Worm (Caenorhabditis elegans) whole organism, L1 larva: ENCODE data around the gene secs-1.
A peak's percentile ranks its signal among the peaks of the same experiment; 100 is the strongest.

ENCODE experiments used
- C16A3.4 ChIP-seq: fragments of 150-350 bp; optimal IDR thresholded peaks from 2 replicates; lab custom pipeline; 2014; ENCODE audit warnings: missing biosample characterization, missing genetic modification characterization
- F16B12.6 ChIP-seq: fragments of 150-350 bp; optimal IDR thresholded peaks from 2 replicates; lab custom pipeline; 2014; ENCODE audit warnings: missing biosample characterization, missing genetic modification characterization
- Y116A8C.19 ChIP-seq: sonication (generic microtip); optimal IDR thresholded peaks from 2 replicates; lab custom pipeline; 2016; ENCODE audit warnings: missing compliant biosample characterization, missing genetic modification characterization, borderline replicate concordance
- blmp-1 ChIP-seq: fragments of 150-350 bp; optimal IDR thresholded peaks from 2 replicates; lab custom pipeline; 2014; ENCODE audit warnings: missing biosample characterization, missing genetic modification characterization
- ceh-88 ChIP-seq: fragments of 200-800 bp; sonication (Bioruptor generic); IDR thresholded peaks from 2 replicates; pipeline ENCODE4 v1.3.6; 2022; ENCODE audit warnings: missing genetic modification characterization, missing compliant biosample characterization
- dpl-1 ChIP-seq, 3 experiments: fragments of 150-350 bp in 2 of 3; sonication (generic microtip) in 1 of 3; optimal IDR thresholded peaks; 2 replicates each; lab custom pipeline; 2014 to 2017; ENCODE audit warnings: missing biosample characterization in 3 of 3, missing genetic modification characterization in 3 of 3, missing genetic modification reagents in 3 of 3
- efl-1 ChIP-seq, 4 experiments: fragments of 150-350 bp; optimal IDR thresholded peaks in 3 of 4; peaks in 1 of 4; 1 replicate in 1 of 4; 2 replicates in 3 of 4; lab custom pipeline; 2014; ENCODE audit warnings: missing biosample characterization in 2 of 4, missing genetic modification characterization in 2 of 4, missing genetic modification reagents in 2 of 4
- elt-2 ChIP-seq: sonication (generic microtip); optimal IDR thresholded peaks from 2 replicates; lab custom pipeline; 2016; ENCODE audit warnings: missing genetic modification characterization, mild to moderate bottlenecking, inconsistent platforms, missing compliant biosample characterization, missing genetic modification reagents
- elt-3 ChIP-seq, 6 experiments: fragments of 150-350 bp in 1 of 6; sonication (generic microtip); optimal IDR thresholded peaks; 2 replicates each; lab custom pipeline; 2017 to 2018; ENCODE audit warnings: missing biosample characterization in 6 of 6, missing genetic modification characterization in 6 of 6, inconsistent platforms in 1 of 6
- ets-5 ChIP-seq: fragments of 200-800 bp; sonication (Bioruptor generic); IDR thresholded peaks from 2 replicates; pipeline ENCODE4 v1.3.6; 2022; ENCODE audit warnings: missing genetic modification characterization, missing compliant biosample characterization
- fkh-8 ChIP-seq: sonication (generic microtip); optimal IDR thresholded peaks from 2 replicates; lab custom pipeline; 2016; ENCODE audit warnings: mild to moderate bottlenecking, missing genetic modification characterization, missing compliant biosample characterization
- fos-1 ChIP-seq: fragments of 150-350 bp; optimal IDR thresholded peaks from 2 replicates; lab custom pipeline; 2014; ENCODE audit warnings: missing biosample characterization, missing genetic modification characterization
- hlh-17 ChIP-seq: fragments of 200-800 bp; sonication (Bioruptor generic); optimal IDR thresholded peaks from 2 replicates; lab custom pipeline; 2018; ENCODE audit warnings: missing genetic modification characterization, mild to moderate bottlenecking, missing compliant biosample characterization, moderate library complexity, borderline replicate concordance
- irx-1 ChIP-seq: sonication (generic microtip); optimal IDR thresholded peaks from 2 replicates; lab custom pipeline; 2016; ENCODE audit warnings: missing genetic modification characterization, missing compliant biosample characterization
- isw-1 ChIP-seq: fragments of 200-800 bp; sonication (Bioruptor generic); IDR thresholded peaks from 2 replicates; pipeline ENCODE4 v1.3.6; 2022; ENCODE audit warnings: missing genetic modification characterization, missing compliant biosample characterization
- lin-14 ChIP-seq: fragments of 200-800 bp; sonication (Bioruptor generic); optimal IDR thresholded peaks from 2 replicates; lab custom pipeline; 2018; ENCODE audit warnings: mild to moderate bottlenecking, missing genetic modification characterization, moderate library complexity, missing compliant biosample characterization
- lin-35 ChIP-seq, 2 experiments: fragments of 150-350 bp; optimal IDR thresholded peaks; 2 replicates each; lab custom pipeline; 2014; ENCODE audit warnings: missing biosample characterization in 2 of 2, missing genetic modification characterization in 2 of 2, missing genetic modification reagents in 2 of 2
- lin-39 ChIP-seq: fragments of 150-350 bp; optimal IDR thresholded peaks from 2 replicates; lab custom pipeline; 2014; ENCODE audit warnings: missing biosample characterization, missing genetic modification reagents, missing genetic modification characterization
- lsy-2 ChIP-seq, 2 experiments: fragments of 150-350 bp; optimal IDR thresholded peaks; 2 replicates each; lab custom pipeline; 2014; ENCODE audit warnings: missing biosample characterization in 2 of 2, missing genetic modification characterization in 2 of 2
- mab-9 ChIP-seq: fragments of 200-800 bp; sonication (Bioruptor generic); IDR thresholded peaks from 2 replicates; pipeline ENCODE4 v1.3.6; 2022; ENCODE audit warnings: missing genetic modification reagents, missing genetic modification characterization, missing compliant biosample characterization
- mdl-1 ChIP-seq, 2 experiments: fragments of 150-350 bp; optimal IDR thresholded peaks; 2 replicates each; lab custom pipeline; 2014 to 2017; ENCODE audit warnings: missing biosample characterization in 2 of 2, missing genetic modification characterization in 2 of 2, inconsistent platforms in 1 of 2
- mep-1 ChIP-seq: fragments of 150-350 bp; optimal IDR thresholded peaks from 2 replicates; lab custom pipeline; 2014; ENCODE audit warnings: missing biosample characterization, missing genetic modification characterization
- nhr-12 ChIP-seq: sonication (generic microtip); optimal IDR thresholded peaks from 2 replicates; lab custom pipeline; 2017; ENCODE audit warnings: missing biosample characterization, missing genetic modification characterization
- nhr-19 ChIP-seq: fragments of 200-800 bp; sonication (Bioruptor generic); conservative IDR thresholded peaks from 2 replicates; pipeline ENCODE4 v1.3.6; 2022; ENCODE audit warnings: missing genetic modification characterization, missing compliant biosample characterization
- nhr-20 ChIP-seq: sonication (generic microtip); optimal IDR thresholded peaks from 2 replicates; lab custom pipeline; 2016; ENCODE audit warnings: mild to moderate bottlenecking, missing genetic modification characterization, missing compliant biosample characterization
- nhr-237 ChIP-seq: fragments of 150-350 bp; optimal IDR thresholded peaks from 2 replicates; lab custom pipeline; 2014; ENCODE audit warnings: missing biosample characterization, missing genetic modification characterization
- nhr-71 ChIP-seq: sonication (generic microtip); optimal IDR thresholded peaks from 2 replicates; lab custom pipeline; 2016; ENCODE audit warnings: mild to moderate bottlenecking, missing genetic modification characterization, moderate library complexity, missing compliant biosample characterization
- pag-3 ChIP-seq: sonication (generic microtip); optimal IDR thresholded peaks from 2 replicates; lab custom pipeline; 2017; ENCODE audit warnings: missing genetic modification characterization, mild to moderate bottlenecking, missing compliant biosample characterization, antibody characterized with exemption, borderline replicate concordance; ENCODE audit not compliant: insufficient read depth
- rnt-1 ChIP-seq: sonication (generic microtip); optimal IDR thresholded peaks from 2 replicates; lab custom pipeline; 2016; ENCODE audit warnings: mild to moderate bottlenecking, missing genetic modification characterization, moderate library complexity, missing compliant biosample characterization
- skn-1 ChIP-seq: fragments of 150-350 bp; optimal IDR thresholded peaks from 2 replicates; lab custom pipeline; 2014; ENCODE audit warnings: missing biosample characterization, missing genetic modification characterization
- snpc-4 ChIP-seq: fragments of 150-350 bp; optimal IDR thresholded peaks from 2 replicates; lab custom pipeline; 2014; ENCODE audit warnings: missing biosample characterization, missing genetic modification characterization
- sox-4 ChIP-seq: sonication (generic microtip); optimal IDR thresholded peaks from 2 replicates; lab custom pipeline; 2016; ENCODE audit warnings: missing genetic modification characterization, missing compliant biosample characterization
- swsn-7 ChIP-seq: sonication (generic microtip); optimal IDR thresholded peaks from 2 replicates; lab custom pipeline; 2016; ENCODE audit warnings: missing genetic modification characterization, missing compliant biosample characterization
- unc-62 ChIP-seq: fragments of 150-350 bp; optimal IDR thresholded peaks from 2 replicates; lab custom pipeline; 2014; ENCODE audit warnings: missing biosample characterization, missing genetic modification reagents, missing genetic modification characterization
- vab-15 ChIP-seq: sonication (generic microtip); optimal IDR thresholded peaks from 2 replicates; lab custom pipeline; 2017; ENCODE audit warnings: missing genotype, mild to moderate bottlenecking, missing genetic modification characterization, missing compliant biosample characterization
- zip-4 ChIP-seq: fragments of 200-800 bp; sonication (Bioruptor generic); optimal IDR thresholded peaks from 2 replicates; lab custom pipeline; 2018; ENCODE audit warnings: mild to moderate bottlenecking, missing genetic modification characterization, moderate library complexity, missing compliant biosample characterization

Gene secs-1

DNA sequence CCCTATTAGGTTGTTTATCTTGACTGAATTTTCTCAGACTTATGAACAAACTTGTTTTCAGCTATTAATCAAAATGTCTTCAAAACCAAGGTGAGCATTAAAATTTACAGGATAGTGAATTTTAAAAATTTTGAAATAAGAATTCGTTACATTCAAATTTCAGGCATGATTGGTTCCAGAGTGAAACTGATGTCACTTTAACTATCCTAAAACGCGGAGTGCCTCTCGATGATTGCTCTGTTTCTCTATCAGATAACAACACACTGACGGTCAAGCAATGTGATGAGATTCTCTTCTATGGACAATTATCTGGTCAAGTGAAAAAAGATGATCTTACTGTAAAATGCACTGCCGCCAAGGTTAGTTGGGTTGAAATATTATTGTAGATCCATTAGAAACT, 32.9 kb downstream of the secs-1 start, which contains the start of gene D1054.3:
TSS of gene D1054.3 (plus strand) at position 62 of the 400 bp plus-strand sequence.
- TF ChIP-seq lin-35 (GFP tag; optimal IDR thresholded peaks at IDR 0.05; lab: Kevin White, UChicago): no peak
- TF ChIP-seq dpl-1 (GFP tag; optimal IDR thresholded peaks at IDR 0.05; lab: Kevin White, UChicago): no peak

DNA sequence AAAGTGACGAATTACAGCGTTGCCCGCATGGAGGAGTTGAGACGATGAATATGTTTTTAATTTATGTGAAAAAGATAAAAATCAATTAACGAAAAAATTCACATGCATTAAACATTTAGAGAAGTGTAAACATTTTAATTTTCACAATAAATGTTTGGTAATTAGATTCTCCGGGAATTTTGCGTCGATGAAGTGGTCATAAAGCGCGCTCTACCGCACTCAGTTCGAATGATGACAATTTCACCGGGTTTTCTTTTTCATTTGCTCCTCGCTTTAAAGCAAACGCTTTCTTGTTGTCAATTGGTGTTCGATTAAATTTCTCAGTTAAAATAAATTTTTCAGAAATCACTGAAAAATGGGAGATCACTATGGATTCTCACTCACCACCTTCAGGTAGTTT, 34.2 kb downstream of the secs-1 start, which contains the start of the genes D1054.1 and pas-2:
TSS of gene D1054.1 (minus strand) at position 192 of the 400 bp plus-strand sequence.
TSS of gene pas-2 (plus strand) at position 343 of the 400 bp plus-strand sequence.
- TF ChIP-seq lin-14 (GFP tag; lab: Kevin White, UChicago): peak; percentile 54
- no peak for TF ChIP-seq swsn-7
- no peak for TF ChIP-seq nhr-237 (tag; lab: Kevin White, UChicago)
- TF ChIP-seq F16B12.6 (tag; lab: Kevin White, UChicago): no peak
- TF ChIP-seq lsy-2 (tag; optimal IDR thresholded peaks at IDR 0.05; lab: Kevin White, UChicago): peak in 1 of 2 experiments; percentile 41
- no peak for TF ChIP-seq mab-9 (GFP tag; lab: Robert Waterston, UW)
- peak; percentile 19 for TF ChIP-seq snpc-4
- TF ChIP-seq irx-1: no peak
- TF ChIP-seq sox-4 (tag; lab: Kevin White, UChicago): no peak
- peak; percentile 92 for TF ChIP-seq skn-1 (tag; lab: Kevin White, UChicago)
- TF ChIP-seq unc-62 (GFP tag; lab: Kevin White, UChicago): no peak
- TF ChIP-seq hlh-17 (GFP tag; lab: Kevin White, UChicago): no peak
- TF ChIP-seq mep-1 (tag; lab: Kevin White, UChicago): peak; percentile 45
- TF ChIP-seq vab-15 (tag; lab: Kevin White, UChicago): no peak
- TF ChIP-seq Y116A8C.19: no peak
- TF ChIP-seq lin-39 (tag; lab: Kevin White, UChicago): no peak
- TF ChIP-seq fos-1: no peak
- TF ChIP-seq nhr-19: no peak
- peak in 1 of 2 experiments; percentile 24 for TF ChIP-seq efl-1 (optimal IDR thresholded peaks at IDR 0.05; lab: Kevin White, UChicago)
- peak in 1 of 2 experiments; percentile 3 for TF ChIP-seq efl-1 (GFP tag; optimal IDR thresholded peaks at IDR 0.05 in 1 of 2; lab: Kevin White, UChicago)
- no peak for TF ChIP-seq ets-5 (GFP tag; lab: Robert Waterston, UW)
- peak in 2 of 3 experiments; percentile 1 to 37 for TF ChIP-seq dpl-1 (GFP tag; optimal IDR thresholded peaks at IDR 0.05; lab: Kevin White, UChicago)
- no peak for TF ChIP-seq nhr-20 (tag; lab: Kevin White, UChicago)
- peak; percentile 45 for TF ChIP-seq blmp-1 (tag; lab: Kevin White, UChicago)
- TF ChIP-seq nhr-71 (tag; lab: Kevin White, UChicago): no peak
- no peak for TF ChIP-seq mdl-1 (tag; optimal IDR thresholded peaks at IDR 0.05; lab: Kevin White, UChicago)
- TF ChIP-seq elt-3 (tag; optimal IDR thresholded peaks at IDR 0.05; lab: Kevin White, UChicago): no peak
- peak; percentile 22 to 34 for TF ChIP-seq lin-35 (GFP tag; optimal IDR thresholded peaks at IDR 0.05; lab: Kevin White, UChicago)

DNA sequence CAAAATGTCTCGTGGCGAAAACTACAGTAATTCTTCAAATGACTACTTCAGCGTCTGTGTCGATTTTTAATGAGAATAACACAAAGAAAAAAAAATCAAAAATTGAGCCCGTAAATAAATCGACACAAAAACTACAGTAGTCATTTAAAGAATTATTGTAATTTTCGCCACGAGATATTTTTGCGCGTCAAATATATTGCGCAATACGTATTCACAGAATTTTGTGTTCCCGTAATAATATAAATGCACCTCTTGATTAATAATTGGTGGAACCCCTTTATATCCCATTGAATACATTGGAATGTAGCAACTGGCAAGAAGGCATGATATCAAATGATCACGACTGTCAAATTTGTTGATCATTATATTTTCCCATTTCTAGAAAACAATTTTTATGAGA, 35.4 kb downstream of the secs-1 start:
- TF ChIP-seq rnt-1 (tag; lab: Kevin White, UChicago) (no peak), Y116A8C.19 (no peak), elt-2 (tag; lab: Kevin White, UChicago) (no peak), nhr-12 (tag; lab: Kevin White, UChicago) (no peak), sox-4 (tag; lab: Kevin White, UChicago) (no peak), zip-4 (GFP tag; lab: Kevin White, UChicago) (no peak), isw-1 (no peak), mab-9 (GFP tag; lab: Robert Waterston, UW) (no peak), pag-3 (no peak), C16A3.4 (tag; lab: Kevin White, UChicago) (no peak), ceh-88 (GFP tag; lab: Robert Waterston, UW) (no peak), fkh-8 (no peak), dpl-1 (GFP tag; optimal IDR thresholded peaks at IDR 0.05; lab: Kevin White, UChicago) (no peak), fos-1 (no peak)
